Worm (Caenorhabditis elegans) whole organism, midembryonic: ENCODE results near the gene B0496.6.

Source experiments
- ref-1 ChIP-seq: fragments of 200-800 bp; sonication (Bioruptor generic); conservative IDR thresholded peaks from 2 replicates; pipeline ENCODE4 v1.3.6; 2022; ENCODE audit warnings: missing genetic modification reagents, missing genetic modification characterization, missing compliant biosample characterization
- tab-1 ChIP-seq: fragments of 200-800 bp; sonication (Bioruptor generic); IDR thresholded peaks from 2 replicates; pipeline ENCODE4 v1.3.6; 2022; ENCODE audit warnings: missing genetic modification characterization, missing compliant biosample characterization
- ztf-23 ChIP-seq: fragments of 200-800 bp; sonication (Bioruptor generic); IDR thresholded peaks from 2 replicates; pipeline ENCODE4 v1.3.6; 2022; ENCODE audit warnings: missing genetic modification reagents, missing genetic modification characterization, missing compliant biosample characterization
- ztf-29 ChIP-seq: fragments of 200-800 bp; sonication (Bioruptor generic); IDR thresholded peaks from 2 replicates; pipeline ENCODE4 v1.3.6; 2022; ENCODE audit warnings: missing genetic modification reagents, missing genetic modification characterization, missing compliant biosample characterization

ce11 chrIV:7402077-7402476, 16.8 kb upstream of the B0496.6 start:
- TF ChIP-seq ref-1 (GFP tag; lab: Robert Waterston, UW) (no peak), ztf-29 (no peak), ztf-23 (GFP tag; lab: Robert Waterston, UW) (no peak), tab-1 (GFP tag; lab: Robert Waterston, UW) (no peak)
